Worm (Caenorhabditis elegans): Measurements from ENCODE around the gene ztf-9.

ztf-9 gene

DNA sequence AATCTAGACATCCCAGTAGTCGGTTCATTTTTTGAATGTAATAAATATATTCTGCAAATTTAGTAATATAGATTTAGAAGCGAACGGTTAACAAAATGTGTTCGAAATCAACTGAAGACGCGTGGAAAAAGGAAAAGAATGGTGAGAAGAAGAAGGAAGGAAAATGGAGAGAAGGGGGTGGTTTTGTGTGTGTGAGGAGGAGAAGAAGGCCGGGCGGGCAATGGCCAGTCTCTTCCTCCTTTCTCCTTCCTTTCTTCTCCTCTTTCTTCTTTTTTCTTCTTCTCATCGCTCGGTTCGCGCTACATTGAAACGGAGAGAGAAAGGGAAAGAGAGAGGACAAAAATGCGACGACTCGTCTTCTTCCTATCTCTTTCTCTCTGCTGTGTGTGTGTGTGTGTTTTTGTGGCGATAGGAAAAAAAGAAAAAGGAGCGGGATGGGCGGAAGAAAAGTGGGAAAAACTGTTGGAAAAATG, at the start of gene ztf-9:
TSS of gene ztf-9 (minus strand) at position 51 of the 473 bp plus-strand sequence.
- no peak for TF ChIP-seq unc-62 (GFP tag; optimal IDR thresholded peaks at IDR 0.05)

DNA sequence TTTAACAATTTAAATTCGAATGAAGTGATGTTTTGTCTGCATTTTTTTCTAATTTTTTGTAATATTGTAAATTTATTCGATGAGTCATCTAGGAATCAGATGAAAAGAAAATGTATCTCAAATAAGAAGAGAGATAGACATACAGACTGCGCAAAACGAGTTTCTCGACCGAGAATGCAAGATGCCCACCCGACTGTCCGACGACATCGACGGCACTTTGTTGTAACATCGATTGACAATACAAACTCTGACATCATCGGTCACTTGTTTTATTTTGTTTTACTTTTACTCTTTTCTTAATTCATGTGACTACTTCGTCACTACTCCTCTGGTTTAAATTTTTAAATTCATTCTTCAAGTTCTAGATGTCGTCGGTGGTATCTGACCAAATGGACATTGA, 48.9 kb upstream of the ztf-9 start, which contains the start of gene sta-2:
TSS of gene sta-2 (plus strand) at position 349 of the 400 bp plus-strand sequence.
- no peak for TF ChIP-seq unc-62 (GFP tag; optimal IDR thresholded peaks at IDR 0.05)

DNA sequence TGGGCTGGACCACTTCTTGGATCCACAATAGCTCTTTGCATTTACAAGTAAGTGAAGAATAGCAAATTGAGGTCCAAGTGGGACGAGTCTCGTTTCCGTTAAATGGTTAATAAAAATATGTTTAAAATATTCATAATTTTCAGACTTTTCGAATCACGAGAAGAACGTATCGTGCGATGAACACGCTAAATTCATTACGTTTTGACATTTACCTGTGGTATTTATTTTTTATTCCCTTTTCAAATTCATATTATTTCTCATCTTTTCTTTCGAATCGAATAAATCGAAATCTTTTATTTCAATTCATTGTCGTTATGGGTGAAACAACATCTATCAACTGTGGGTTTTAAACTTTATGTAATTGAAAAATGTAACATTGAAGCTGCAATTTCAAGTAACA, 47.4 kb upstream of the ztf-9 start, which contains the start of gene marc-1:
TSS of gene marc-1 (plus strand) at position 301 of the 400 bp plus-strand sequence.
- no peak for TF ChIP-seq unc-62 (GFP tag; optimal IDR thresholded peaks at IDR 0.05)

DNA sequence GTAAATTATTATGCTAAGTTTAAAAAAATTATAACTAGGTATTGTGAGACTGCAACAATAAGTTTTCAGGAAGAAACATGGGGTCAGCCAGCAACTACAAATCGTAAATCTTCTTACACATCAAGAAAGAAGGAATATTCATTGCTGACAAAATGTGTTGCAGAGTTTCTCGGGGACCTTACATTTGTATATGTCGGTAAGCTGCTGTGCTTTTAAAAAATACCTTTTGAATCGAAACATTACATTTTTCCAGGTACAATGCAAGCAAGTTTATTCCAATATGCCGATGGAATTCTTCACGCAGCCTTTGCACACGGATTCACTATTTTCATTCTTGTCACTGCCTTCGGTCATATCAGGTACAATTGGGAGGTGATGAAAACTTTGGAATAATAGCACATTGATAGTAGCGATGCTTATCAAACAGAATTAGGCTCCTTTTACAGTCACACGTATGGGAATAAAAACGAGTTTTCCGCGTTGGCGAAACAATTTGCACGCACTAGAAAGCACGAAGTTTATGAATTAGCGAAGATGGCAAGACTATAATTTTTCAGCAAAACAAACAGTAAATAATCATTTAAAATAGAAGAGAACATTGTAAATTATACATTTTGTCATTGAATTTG, 46.2 kb upstream of the ztf-9 start:
- no peak for TF ChIP-seq unc-62 (GFP tag; optimal IDR thresholded peaks at IDR 0.05)

DNA sequence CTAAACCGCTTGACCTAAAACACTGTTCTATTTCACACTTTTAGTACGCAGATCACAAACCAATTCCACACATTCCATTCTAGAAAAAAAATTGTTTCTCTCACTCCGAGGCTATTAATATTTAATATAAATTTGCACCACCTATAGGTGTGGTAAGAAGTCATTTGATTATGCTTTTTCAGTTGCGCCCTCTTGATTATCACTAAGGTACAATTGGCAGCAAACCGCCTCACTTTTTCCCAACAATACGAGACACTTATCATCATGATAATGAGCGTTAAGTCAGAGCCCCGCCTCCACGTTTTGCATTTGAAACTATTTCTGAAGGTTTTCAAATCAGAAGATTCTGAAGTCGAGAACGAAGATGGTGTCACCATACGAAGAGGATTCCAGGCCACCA, 45.3 kb upstream of the ztf-9 start, which contains the start of gene aqp-4:
TSS of gene aqp-4 (plus strand) at position 270 of the 400 bp plus-strand sequence.
- no peak for TF ChIP-seq unc-62 (GFP tag; optimal IDR thresholded peaks at IDR 0.05)

DNA sequence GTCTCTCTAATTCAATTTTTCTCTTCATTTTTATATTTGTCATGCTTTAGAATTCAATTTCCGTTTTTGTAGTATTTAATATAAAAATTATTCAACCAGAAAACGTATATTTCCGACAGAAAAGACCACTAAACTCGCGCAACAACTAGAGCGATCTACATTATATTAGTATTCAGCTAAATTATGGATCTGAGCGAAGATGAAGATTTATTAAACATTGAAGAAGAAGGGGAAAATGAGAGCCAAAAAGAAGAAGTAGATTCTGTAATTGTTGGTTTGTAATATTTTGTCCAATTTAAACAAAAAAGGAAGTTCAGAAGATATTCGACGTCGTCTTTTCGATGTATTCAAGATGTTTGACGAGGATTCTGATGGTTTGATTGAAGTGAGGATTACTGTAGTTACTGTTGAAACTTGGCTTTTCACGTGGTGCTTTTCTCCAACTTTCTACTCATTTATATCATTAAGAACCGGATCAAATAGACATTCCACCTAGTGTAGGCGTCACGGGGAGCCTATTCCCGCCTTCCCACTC, 42.0 kb upstream of the ztf-9 start, which contains the start of gene cal-7:
TSS of gene cal-7 (plus strand) at position 184 of the 535 bp plus-strand sequence.
- no peak for TF ChIP-seq unc-62 (GFP tag; optimal IDR thresholded peaks at IDR 0.05)

DNA sequence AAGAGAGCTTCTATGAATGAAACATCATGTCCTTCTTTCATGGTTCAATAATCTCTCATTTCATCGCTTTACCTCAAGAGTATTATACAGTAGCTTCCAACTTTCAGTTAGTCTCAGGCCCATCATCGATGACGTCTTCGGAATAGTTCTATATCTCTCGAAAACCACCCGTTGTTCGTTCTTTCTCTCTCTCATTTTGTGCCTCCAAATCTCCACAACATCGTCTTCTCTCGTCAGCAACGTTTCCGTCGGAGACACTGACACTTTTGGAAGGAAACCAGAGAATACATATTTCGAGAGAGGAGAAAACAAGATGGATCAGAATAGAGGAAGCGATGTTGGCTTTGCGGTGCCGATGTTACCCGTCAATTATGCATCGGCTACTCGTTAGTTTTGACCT, 39.9 kb upstream of the ztf-9 start:
- no peak for TF ChIP-seq unc-62 (GFP tag; optimal IDR thresholded peaks at IDR 0.05)

DNA sequence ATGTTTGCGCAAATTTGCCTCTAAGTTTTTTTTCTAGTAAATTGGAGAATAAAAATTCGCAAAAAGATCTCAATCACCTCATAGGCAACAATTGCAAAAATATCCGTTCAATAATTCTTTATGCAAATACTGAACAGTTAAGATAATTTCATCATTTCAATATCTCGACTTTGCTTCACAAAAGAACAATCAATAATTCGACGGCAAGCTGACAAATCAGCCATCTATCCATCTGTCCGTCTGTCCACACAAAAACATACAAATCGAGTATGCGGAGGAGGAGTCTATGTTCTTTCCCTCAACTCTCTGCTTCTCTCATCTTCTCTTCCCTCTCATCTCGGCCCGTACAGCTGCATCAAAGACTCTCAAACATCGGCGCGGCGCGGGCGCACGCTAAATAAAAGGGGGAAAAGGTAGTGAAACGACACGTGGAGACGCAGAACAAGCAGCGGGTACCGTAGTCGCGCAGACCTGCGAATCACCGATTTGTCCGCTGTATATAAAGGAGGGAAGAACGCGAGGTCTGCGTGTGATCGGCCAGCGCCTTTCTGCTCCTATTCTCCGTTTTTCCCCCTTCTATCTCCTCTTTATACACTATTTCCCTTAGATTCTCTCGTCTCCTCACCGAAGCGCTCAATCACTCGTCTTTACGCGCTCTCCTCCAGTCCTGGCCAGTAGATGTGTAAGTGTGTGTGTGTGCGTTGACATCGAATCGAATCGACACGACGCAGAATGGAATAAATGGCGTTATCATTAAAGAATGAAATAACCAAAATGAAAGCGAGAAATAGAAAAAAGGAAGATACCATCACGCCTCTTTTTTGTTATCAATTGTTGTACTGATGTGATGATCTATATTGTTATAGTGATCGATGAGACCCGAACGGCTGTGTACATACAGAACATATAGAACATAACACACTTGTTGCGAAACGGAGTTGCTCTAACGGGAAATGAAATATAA, 39.1 kb upstream of the ztf-9 start:
- TF ChIP-seq unc-62 (GFP tag; optimal IDR thresholded peaks at IDR 0.05) = peak; percentile 28

DNA sequence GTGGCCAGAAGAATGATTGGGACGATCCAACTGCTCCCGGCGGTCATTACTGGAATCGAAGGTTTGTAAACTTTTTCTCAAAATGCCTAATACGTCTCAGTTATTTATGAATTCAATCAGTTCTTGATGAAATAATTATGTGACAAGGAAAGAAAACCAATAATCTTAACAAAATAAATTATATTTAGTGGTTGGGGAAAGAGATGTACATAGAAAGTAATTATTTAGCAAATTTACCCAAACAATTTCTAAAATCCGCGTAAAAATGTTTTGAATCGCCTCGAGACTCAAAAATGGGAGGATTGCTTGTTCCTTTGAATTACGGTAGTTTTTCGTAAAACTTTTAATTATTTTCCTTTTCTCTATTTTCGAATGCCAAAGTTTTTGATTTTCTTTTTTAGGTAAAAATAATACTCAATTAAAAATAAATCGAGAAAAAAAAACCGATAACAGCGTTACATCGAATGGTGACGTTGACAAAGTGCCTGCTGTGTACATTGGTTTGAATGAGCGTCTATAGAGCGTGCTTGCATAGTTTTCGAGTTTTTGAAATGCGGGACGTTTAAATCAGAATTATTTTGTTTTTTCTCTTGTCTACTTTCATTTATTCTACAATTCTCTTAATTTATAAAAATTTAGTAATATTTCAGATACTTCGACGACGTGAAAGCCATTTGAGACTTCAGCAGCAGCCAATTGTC, 37.7 kb upstream of the ztf-9 start, which contains the start of the genes aagr-3 and drap-1:
TSS of gene aagr-3 (minus strand) at position 51 of the 701 bp plus-strand sequence.
TSS of gene drap-1 (plus strand) at position 645 of the 701 bp plus-strand sequence.
- TF ChIP-seq unc-62 (GFP tag; optimal IDR thresholded peaks at IDR 0.05) = no peak

DNA sequence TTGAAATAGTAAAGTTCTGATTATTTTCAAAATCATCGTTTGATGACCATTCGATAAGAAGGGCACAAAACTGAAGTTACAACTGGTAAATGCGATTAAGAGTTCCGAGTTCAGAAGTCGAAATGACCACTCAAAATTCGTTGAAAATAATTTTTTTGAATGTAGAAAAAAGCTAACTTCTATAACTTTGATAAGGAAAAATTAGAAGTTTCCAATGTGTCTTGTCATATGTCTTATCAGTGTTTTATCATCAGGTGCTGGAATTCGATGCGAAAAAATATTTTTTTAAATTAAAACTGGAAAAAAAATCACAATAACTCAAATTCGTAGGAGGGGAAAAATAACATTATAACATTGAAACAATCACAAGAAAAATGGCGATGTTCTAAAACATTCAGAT, 33.8 kb upstream of the ztf-9 start:
- TF ChIP-seq unc-62 (GFP tag; optimal IDR thresholded peaks at IDR 0.05) = no peak

DNA sequence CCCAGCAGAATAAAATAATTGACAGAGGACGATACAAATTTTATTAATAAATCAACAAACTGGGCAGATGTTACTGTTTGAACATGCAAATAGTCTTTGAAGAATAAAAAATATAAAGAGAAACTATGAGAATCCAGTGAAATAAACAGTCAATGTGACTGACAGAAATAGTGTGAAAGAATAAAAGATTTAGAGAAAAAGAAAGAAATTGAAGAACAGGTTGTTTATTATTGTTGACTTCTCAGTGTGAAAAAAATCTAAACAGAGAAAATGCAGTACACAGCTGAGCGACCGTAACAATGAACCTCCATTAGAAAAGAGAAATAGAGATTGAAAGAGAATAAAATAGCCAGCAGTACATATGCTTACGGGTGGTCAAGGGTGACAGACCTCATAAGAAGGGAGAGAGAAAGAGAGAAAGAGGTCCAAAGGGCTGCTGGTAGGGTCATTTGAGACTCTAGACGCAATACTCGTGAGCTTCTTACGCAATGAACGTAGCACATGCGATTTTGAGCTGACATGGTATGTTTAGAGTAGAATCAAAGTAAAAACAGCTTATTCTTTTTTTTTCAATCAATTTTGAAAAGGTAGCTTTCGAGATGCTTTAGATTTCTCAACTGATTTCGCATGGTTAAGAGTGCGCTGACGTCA, 32.2 kb upstream of the ztf-9 start, which contains the start of gene slcr-46.3:
TSS of gene slcr-46.3 (minus strand) at position 86 of the 651 bp plus-strand sequence.
- no peak for TF ChIP-seq unc-62 (GFP tag; optimal IDR thresholded peaks at IDR 0.05)

DNA sequence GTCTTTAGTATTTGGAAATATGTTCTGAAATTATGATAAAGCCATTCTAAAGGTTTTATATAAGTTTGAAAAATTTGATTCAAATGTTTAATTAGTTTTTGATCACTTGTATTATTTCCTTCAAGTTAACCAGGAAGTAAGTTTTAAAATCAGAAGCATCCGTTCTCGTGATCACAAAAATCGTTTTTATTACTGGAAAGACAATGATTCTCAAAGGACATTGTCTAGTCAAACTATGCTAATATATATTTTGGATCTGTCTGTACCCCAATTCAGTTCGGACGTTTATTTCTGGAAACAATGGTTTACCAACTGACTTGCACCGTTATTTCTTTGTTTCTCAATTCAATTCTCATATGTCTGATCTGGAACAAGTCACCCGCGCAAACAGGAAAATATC, 24.4 kb upstream of the ztf-9 start, which contains the start of gene str-188:
TSS of gene str-188 (plus strand) at position 301 of the 400 bp plus-strand sequence.
- TF ChIP-seq unc-62 (GFP tag; optimal IDR thresholded peaks at IDR 0.05) = no peak

DNA sequence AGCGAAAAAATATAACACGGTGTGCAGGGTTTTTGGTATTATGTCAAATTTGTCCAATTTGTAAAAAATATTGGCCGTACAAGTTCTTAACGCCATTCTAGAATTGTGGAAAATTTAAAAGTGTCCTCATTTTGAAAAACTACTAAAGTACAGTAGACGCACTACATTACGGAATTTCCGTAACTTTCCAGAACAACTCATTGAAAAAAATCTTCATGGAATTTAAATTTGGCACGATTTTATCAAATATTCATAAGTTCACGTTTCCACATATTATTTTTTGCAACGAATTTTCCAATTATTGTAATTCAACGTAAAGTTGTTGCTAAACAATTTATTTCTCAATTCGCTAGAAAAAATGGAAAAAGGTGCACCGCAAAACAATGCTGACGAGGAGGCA, 22.9 kb upstream of the ztf-9 start, which contains the start of gene F40F9.3:
TSS of gene F40F9.3 (plus strand) at position 301 of the 400 bp plus-strand sequence.
- no peak for TF ChIP-seq unc-62 (GFP tag; optimal IDR thresholded peaks at IDR 0.05)

DNA sequence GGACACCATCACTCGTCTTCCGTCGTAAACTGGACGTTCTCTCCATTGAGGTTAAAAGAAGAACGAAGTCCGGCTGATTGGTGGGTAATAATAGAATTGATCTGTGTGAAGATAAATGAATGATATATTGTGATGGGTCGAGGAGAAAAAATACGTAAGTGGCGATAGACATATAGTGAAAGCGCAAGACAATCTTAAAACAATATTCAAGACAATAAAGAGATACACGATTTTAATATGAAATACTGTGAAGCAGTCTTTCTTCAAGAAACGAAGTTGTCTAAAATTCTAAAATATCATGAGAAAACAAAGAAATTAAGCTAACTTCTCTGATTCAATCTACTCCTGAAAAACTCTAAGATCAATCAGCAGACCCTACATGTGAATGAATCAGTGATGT, 21.6 kb upstream of the ztf-9 start, which contains the start of gene F40F9.10:
TSS of gene F40F9.10 (minus strand) at position 101 of the 400 bp plus-strand sequence.
- no peak for TF ChIP-seq unc-62 (GFP tag; optimal IDR thresholded peaks at IDR 0.05)

Data from whole organism, dauer.